Worm (Caenorhabditis elegans) whole organism, L1 larva: ENCODE measurements around the gene prx-5.
A peak's percentile ranks its signal among the peaks of the same experiment; 100 is the strongest.

Experiments used
- Y116A8C.19 ChIP-seq: sonication (generic microtip); optimal IDR thresholded peaks from 2 replicates; lab custom pipeline; 2016; ENCODE audit warnings: missing compliant biosample characterization, missing genetic modification characterization, borderline replicate concordance
- aha-1 ChIP-seq: fragments of 150-350 bp; optimal IDR thresholded peaks from 2 replicates; lab custom pipeline; 2014; ENCODE audit warnings: missing biosample characterization, missing genetic modification characterization
- ama-1 ChIP-seq: fragments of 150-350 bp; optimal IDR thresholded peaks from 2 replicates; lab custom pipeline; 2014
- blmp-1 ChIP-seq: fragments of 150-350 bp; optimal IDR thresholded peaks from 2 replicates; lab custom pipeline; 2014; ENCODE audit warnings: missing biosample characterization, missing genetic modification characterization
- ceh-63 ChIP-seq: fragments of 200-800 bp; sonication (Bioruptor generic); optimal IDR thresholded peaks from 2 replicates; lab custom pipeline; 2018; ENCODE audit warnings: mild to moderate bottlenecking, missing genetic modification characterization, missing compliant biosample characterization
- ceh-82 ChIP-seq, 3 experiments: fragments of 150-350 bp in 1 of 3; sonication (generic microtip) in 2 of 3; optimal IDR thresholded peaks; 2 replicates each; lab custom pipeline; 2014 to 2017; ENCODE audit warnings: missing biosample characterization in 3 of 3, missing genetic modification characterization in 3 of 3
- ceh-90 ChIP-seq: sonication (generic microtip); optimal IDR thresholded peaks from 2 replicates; lab custom pipeline; 2016; ENCODE audit warnings: missing genetic modification characterization, missing compliant biosample characterization
- ces-1 ChIP-seq: fragments of 150-350 bp; optimal IDR thresholded peaks from 2 replicates; lab custom pipeline; 2014; ENCODE audit warnings: missing biosample characterization, missing genetic modification reagents, missing genetic modification characterization
- dsc-1 ChIP-seq: sonication (generic microtip); optimal IDR thresholded peaks from 2 replicates; lab custom pipeline; 2016; ENCODE audit warnings: mild to moderate bottlenecking, missing genetic modification characterization, missing compliant biosample characterization
- efl-1 ChIP-seq, 4 experiments: fragments of 150-350 bp; optimal IDR thresholded peaks in 3 of 4; peaks in 1 of 4; 1 replicate in 1 of 4; 2 replicates in 3 of 4; lab custom pipeline; 2014; ENCODE audit warnings: missing biosample characterization in 2 of 4, missing genetic modification characterization in 2 of 4, missing genetic modification reagents in 2 of 4
- egl-27 ChIP-seq, 2 experiments: fragments of 150-350 bp in 1 of 2; sonication (generic microtip); optimal IDR thresholded peaks; 3 replicates each; lab custom pipeline; 2017 to 2018; ENCODE audit warnings: missing biosample characterization in 2 of 2, missing genetic modification characterization in 2 of 2, missing genetic modification reagents in 2 of 2
- elt-3 ChIP-seq, 6 experiments: fragments of 150-350 bp in 1 of 6; sonication (generic microtip); optimal IDR thresholded peaks; 2 replicates each; lab custom pipeline; 2017 to 2018; ENCODE audit warnings: missing biosample characterization in 6 of 6, missing genetic modification characterization in 6 of 6, inconsistent platforms in 1 of 6
- fkh-4 ChIP-seq: sonication (generic microtip); optimal IDR thresholded peaks from 2 replicates; lab custom pipeline; 2016; ENCODE audit warnings: missing compliant biosample characterization, missing genetic modification characterization, borderline replicate concordance
- fos-1 ChIP-seq: fragments of 150-350 bp; optimal IDR thresholded peaks from 2 replicates; lab custom pipeline; 2014; ENCODE audit warnings: missing biosample characterization, missing genetic modification characterization
- lir-3 ChIP-seq: sonication (generic microtip); optimal IDR thresholded peaks from 2 replicates; lab custom pipeline; 2016; ENCODE audit warnings: mild to moderate bottlenecking, missing genetic modification characterization, moderate library complexity, missing compliant biosample characterization; ENCODE audit not compliant: poor library complexity
- lsy-2 ChIP-seq, 2 experiments: fragments of 150-350 bp; optimal IDR thresholded peaks; 2 replicates each; lab custom pipeline; 2014; ENCODE audit warnings: missing biosample characterization in 2 of 2, missing genetic modification characterization in 2 of 2
- nhr-28 ChIP-seq: fragments of 150-350 bp; optimal IDR thresholded peaks from 2 replicates; lab custom pipeline; 2014; ENCODE audit warnings: missing biosample characterization, missing genetic modification characterization
- nhr-47 ChIP-seq: sonication (generic microtip); optimal IDR thresholded peaks from 2 replicates; lab custom pipeline; 2016; ENCODE audit warnings: mild to moderate bottlenecking, missing genetic modification characterization, moderate library complexity, missing compliant biosample characterization
- nhr-71 ChIP-seq: sonication (generic microtip); optimal IDR thresholded peaks from 2 replicates; lab custom pipeline; 2016; ENCODE audit warnings: mild to moderate bottlenecking, missing genetic modification characterization, moderate library complexity, missing compliant biosample characterization
- nhr-77 ChIP-seq: fragments of 150-350 bp; optimal IDR thresholded peaks from 2 replicates; lab custom pipeline; 2014; ENCODE audit warnings: missing biosample characterization, missing genetic modification characterization
- nhr-84 ChIP-seq: sonication (generic microtip); optimal IDR thresholded peaks from 2 replicates; lab custom pipeline; 2017; ENCODE audit warnings: missing biosample characterization, missing genetic modification characterization
- nhr-85 ChIP-seq: sonication (generic microtip); peaks from one replicate; lab custom pipeline; 2016; ENCODE audit warnings: missing genetic modification characterization, inconsistent platforms, missing compliant biosample characterization
- pag-3 ChIP-seq: sonication (generic microtip); optimal IDR thresholded peaks from 2 replicates; lab custom pipeline; 2017; ENCODE audit warnings: missing genetic modification characterization, mild to moderate bottlenecking, missing compliant biosample characterization, antibody characterized with exemption, borderline replicate concordance; ENCODE audit not compliant: insufficient read depth
- rnt-1 ChIP-seq: sonication (generic microtip); optimal IDR thresholded peaks from 2 replicates; lab custom pipeline; 2016; ENCODE audit warnings: mild to moderate bottlenecking, missing genetic modification characterization, moderate library complexity, missing compliant biosample characterization
- skn-1 ChIP-seq: fragments of 150-350 bp; optimal IDR thresholded peaks from 2 replicates; lab custom pipeline; 2014; ENCODE audit warnings: missing biosample characterization, missing genetic modification characterization
- snpc-4 ChIP-seq: fragments of 150-350 bp; optimal IDR thresholded peaks from 2 replicates; lab custom pipeline; 2014; ENCODE audit warnings: missing biosample characterization, missing genetic modification characterization
- snu-23 ChIP-seq: sonication (generic microtip); optimal IDR thresholded peaks from 2 replicates; lab custom pipeline; 2016; ENCODE audit warnings: missing genetic modification characterization, missing compliant biosample characterization
- sox-4 ChIP-seq: sonication (generic microtip); optimal IDR thresholded peaks from 2 replicates; lab custom pipeline; 2016; ENCODE audit warnings: missing genetic modification characterization, missing compliant biosample characterization
- sptf-1 ChIP-seq: fragments of 150-350 bp; optimal IDR thresholded peaks from 2 replicates; lab custom pipeline; 2014; ENCODE audit warnings: missing biosample characterization, missing genetic modification characterization
- sup-37 ChIP-seq: fragments of 200-800 bp; sonication (Bioruptor generic); optimal IDR thresholded peaks from 2 replicates; lab custom pipeline; 2018; ENCODE audit warnings: mild to moderate bottlenecking, missing genetic modification characterization, missing compliant biosample characterization
- swsn-7 ChIP-seq: sonication (generic microtip); optimal IDR thresholded peaks from 2 replicates; lab custom pipeline; 2016; ENCODE audit warnings: missing genetic modification characterization, missing compliant biosample characterization
- tbx-2 ChIP-seq: sonication (generic microtip); optimal IDR thresholded peaks from 2 replicates; lab custom pipeline; 2016; ENCODE audit warnings: missing genetic modification characterization, missing compliant biosample characterization
- unc-130 ChIP-seq: fragments of 150-350 bp; optimal IDR thresholded peaks from 2 replicates; lab custom pipeline; 2017; ENCODE audit warnings: missing biosample characterization, missing genetic modification characterization, inconsistent platforms
- unc-30 ChIP-seq: sonication (generic microtip); optimal IDR thresholded peaks from 2 replicates; lab custom pipeline; 2017; ENCODE audit warnings: missing biosample characterization, missing genetic modification characterization
- unc-86 ChIP-seq: sonication (generic microtip); optimal IDR thresholded peaks from 2 replicates; lab custom pipeline; 2016; ENCODE audit warnings: missing genetic modification characterization, missing compliant biosample characterization
- unc-98 ChIP-seq: fragments of 200-800 bp; sonication (Bioruptor generic); IDR thresholded peaks from 2 replicates; pipeline ENCODE4 v1.3.6; 2022; ENCODE audit warnings: missing genetic modification characterization, missing compliant biosample characterization
- zag-1 ChIP-seq: fragments of 150-350 bp; optimal IDR thresholded peaks from 2 replicates; lab custom pipeline; 2014; ENCODE audit warnings: missing biosample characterization, missing genetic modification characterization
- ztf-4 ChIP-seq: fragments of 150-350 bp; optimal IDR thresholded peaks from 2 replicates; lab custom pipeline; 2014; ENCODE audit warnings: missing biosample characterization, missing genetic modification characterization

prx-5 gene

DNA sequence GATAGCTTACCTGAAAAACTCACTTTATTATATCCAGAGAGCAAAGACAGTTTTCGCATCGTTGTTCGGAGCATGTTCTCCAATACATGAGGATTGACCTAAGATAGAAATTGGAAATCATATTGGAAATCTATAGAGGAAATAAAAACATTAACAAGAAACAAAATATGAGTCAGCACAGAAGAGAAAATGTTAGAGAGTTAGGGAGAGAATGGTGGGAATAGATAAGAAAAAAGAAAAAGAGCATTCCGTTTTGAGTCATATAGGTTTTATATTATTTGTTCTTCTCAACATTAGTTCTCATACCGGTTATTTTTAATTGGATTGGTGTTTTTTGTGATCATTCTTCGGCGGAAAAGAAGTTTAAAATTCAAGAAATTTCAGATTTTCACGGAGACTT is 19.8 kb upstream of the prx-5 start, which contains the start of gene hgap-2:
Gene hgap-2, minus strand, starts transcription at position 101 of the 400 bp plus-strand sequence.
- no peak for TF ChIP-seq blmp-1 (tag; lab: Kevin White, UChicago)
- no peak for TF ChIP-seq ztf-4
- TF ChIP-seq lir-3 (tag; lab: Kevin White, UChicago): no peak
- TF ChIP-seq zag-1 (tag; lab: Kevin White, UChicago): no peak
- no peak for TF ChIP-seq unc-30 (tag; lab: Kevin White, UChicago)
- no peak for TF ChIP-seq swsn-7 (tag; lab: Kevin White, UChicago)
- no peak for TF ChIP-seq aha-1 (tag; lab: Kevin White, UChicago)
- no peak for TF ChIP-seq ces-1
- TF ChIP-seq nhr-77 (tag; lab: Kevin White, UChicago): no peak
- TF ChIP-seq sptf-1: no peak
- no peak for TF ChIP-seq Y116A8C.19 (tag; lab: Kevin White, UChicago)
- no peak for TF ChIP-seq unc-86 (tag; lab: Kevin White, UChicago)
- no peak for TF ChIP-seq snu-23
- no peak for TF ChIP-seq skn-1 (tag; lab: Kevin White, UChicago)
- no peak for TF ChIP-seq fkh-4
- no peak for TF ChIP-seq efl-1 (optimal IDR thresholded peaks at IDR 0.05; lab: Kevin White, UChicago)
- no peak for TF ChIP-seq efl-1 (GFP tag; optimal IDR thresholded peaks at IDR 0.05 in 1 of 2; lab: Kevin White, UChicago)
- no peak for TF ChIP-seq dsc-1 (tag; lab: Kevin White, UChicago)
- TF ChIP-seq ama-1: no peak
- no peak for TF ChIP-seq unc-98 (GFP tag; lab: Robert Waterston, UW)
- no peak for TF ChIP-seq fos-1
- TF ChIP-seq, all 84 proteins: peak for 0

DNA sequence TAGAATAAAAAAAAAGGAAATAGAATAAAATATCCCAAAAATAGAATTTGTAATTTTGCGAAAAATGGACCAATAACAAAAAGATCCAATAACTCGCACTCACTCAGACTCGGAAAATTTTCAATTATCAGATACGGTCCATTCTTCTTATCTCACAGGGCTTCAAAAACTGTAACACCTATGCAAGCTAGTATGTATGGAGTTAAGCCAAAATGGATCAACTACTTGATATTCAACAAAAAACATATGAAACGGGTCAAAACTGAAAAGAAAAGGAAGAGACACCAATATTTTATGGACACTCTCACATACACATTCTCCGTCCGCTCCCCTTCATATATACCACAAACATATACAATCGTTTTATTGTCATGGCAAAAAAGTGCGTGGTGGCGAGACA is 19.0 kb upstream of the prx-5 start, which contains the start of gene C34C6.9:
Gene C34C6.9, plus strand, starts transcription at position 301 of the 400 bp plus-strand sequence.
- TF ChIP-seq unc-130 (tag; lab: Kevin White, UChicago) (no peak), dsc-1 (tag; lab: Kevin White, UChicago) (no peak), pag-3 (tag; lab: Kevin White, UChicago) (no peak), zag-1 (tag; lab: Kevin White, UChicago) (no peak), nhr-71 (no peak), tbx-2 (tag; lab: Kevin White, UChicago) (no peak), nhr-28 (tag; lab: Kevin White, UChicago) (no peak), efl-1 (optimal IDR thresholded peaks at IDR 0.05; lab: Kevin White, UChicago) (no peak), efl-1 (GFP tag; optimal IDR thresholded peaks at IDR 0.05 in 1 of 2; lab: Kevin White, UChicago) (no peak), egl-27 (tag; optimal IDR thresholded peaks at IDR 0.05; lab: Kevin White, UChicago) (no peak), lsy-2 (tag; optimal IDR thresholded peaks at IDR 0.05; lab: Kevin White, UChicago) (no peak)

DNA sequence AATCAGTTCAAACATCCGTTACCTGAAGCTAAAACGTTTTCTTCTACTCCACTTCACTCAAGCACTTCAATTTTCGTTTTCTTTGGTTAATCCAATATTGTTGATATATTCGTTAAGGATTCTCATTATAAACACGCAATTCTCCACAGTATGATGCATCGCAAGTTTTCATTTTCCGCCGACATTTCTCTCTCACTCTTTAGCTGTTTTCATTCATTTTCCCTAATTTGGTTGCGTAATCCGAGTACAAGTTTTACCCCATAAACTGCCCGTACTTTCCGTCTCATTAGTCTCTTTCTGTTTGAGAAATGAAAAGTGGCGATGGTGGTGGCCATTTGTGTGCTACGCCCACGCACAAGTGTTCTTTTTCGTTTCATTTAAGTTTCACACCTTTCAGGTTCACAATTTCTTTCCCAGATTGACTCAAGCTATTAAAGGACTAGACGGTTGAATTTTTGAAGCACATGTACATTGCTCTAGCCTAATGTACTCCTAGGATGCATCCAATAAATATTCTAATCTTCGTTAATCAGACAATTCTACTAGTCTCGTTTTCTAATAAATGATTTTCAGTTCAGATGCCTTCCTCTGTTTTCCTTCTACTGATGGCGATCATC is 13.2 kb upstream of the prx-5 start, which contains the start of gene C34C6.3:
Gene C34C6.3, plus strand, starts transcription at position 567 of the 617 bp plus-strand sequence.
- no peak for TF ChIP-seq nhr-85
- TF ChIP-seq nhr-28 (tag; lab: Kevin White, UChicago): no peak
- TF ChIP-seq dsc-1 (tag; lab: Kevin White, UChicago): no peak
- TF ChIP-seq blmp-1 (tag; lab: Kevin White, UChicago): peak; percentile 90
- no peak for TF ChIP-seq unc-30 (tag; lab: Kevin White, UChicago)
- no peak for TF ChIP-seq nhr-47 (tag; lab: Kevin White, UChicago)

DNA sequence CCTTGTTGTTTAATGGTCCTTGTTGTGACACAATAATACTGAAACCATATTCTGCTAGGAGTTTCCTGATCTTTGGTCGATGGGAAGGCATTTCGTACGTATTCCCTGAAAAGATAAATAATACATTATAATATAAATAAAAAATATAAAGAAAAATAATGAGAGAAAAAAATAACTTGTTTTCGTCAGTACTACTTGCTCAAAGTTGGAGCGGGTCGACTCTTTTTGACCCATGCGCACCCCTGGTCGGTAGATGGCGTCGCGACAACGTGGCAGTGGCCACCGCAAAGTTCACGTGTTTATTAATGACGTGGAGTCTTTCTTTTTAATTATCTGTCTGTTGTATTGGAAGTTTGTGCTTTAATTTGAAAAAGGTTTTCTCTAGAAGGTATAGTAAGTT is 8.8 kb upstream of the prx-5 start, which contains the start of gene C34C6.10:
Gene C34C6.10, minus strand, starts transcription at position 101 of the 400 bp plus-strand sequence.
- no peak for TF ChIP-seq ama-1
- no peak for TF ChIP-seq ceh-63 (GFP tag; lab: Kevin White, UChicago)
- no peak for TF ChIP-seq rnt-1 (tag; lab: Kevin White, UChicago)
- no peak for TF ChIP-seq snpc-4
- TF ChIP-seq zag-1 (tag; lab: Kevin White, UChicago): no peak
- no peak for TF ChIP-seq sox-4 (tag; lab: Kevin White, UChicago)
- TF ChIP-seq nhr-71: no peak
- TF ChIP-seq dsc-1 (tag; lab: Kevin White, UChicago): no peak
- TF ChIP-seq ces-1: no peak
- no peak for TF ChIP-seq ceh-90
- no peak for TF ChIP-seq elt-3 (tag; optimal IDR thresholded peaks at IDR 0.05; lab: Kevin White, UChicago)
- TF ChIP-seq ceh-82 (tag; optimal IDR thresholded peaks at IDR 0.05; lab: Kevin White, UChicago): no peak
- no peak for TF ChIP-seq nhr-84 (tag; lab: Kevin White, UChicago)
- no peak for TF ChIP-seq sup-37 (GFP tag; lab: Kevin White, UChicago)
